Worm (Caenorhabditis elegans): ENCODE results near the gene M163.7.

ce11 chrX:14469284-14469683 is 4.7 kb downstream of the M163.7 start, which contains the start of gene M163.9:
- no peak for TF ChIP-seq nhr-77 (tag; optimal IDR thresholded peaks at IDR 0.05)
- no peak for TF ChIP-seq ceh-82 (tag; optimal IDR thresholded peaks at IDR 0.05)
- TF ChIP-seq zag-1 (tag; optimal IDR thresholded peaks at IDR 0.05): no peak
- no peak for TF ChIP-seq snpc-4 (tag; optimal IDR thresholded peaks at IDR 0.05)
- no peak for TF ChIP-seq nhr-10 (tag; optimal IDR thresholded peaks at IDR 0.05)
- no peak for TF ChIP-seq nhr-23 (tag; optimal IDR thresholded peaks at IDR 0.05)
- TF ChIP-seq ceh-16 (tag; optimal IDR thresholded peaks at IDR 0.05): no peak
- no peak for TF ChIP-seq lin-11 (tag; optimal IDR thresholded peaks at IDR 0.05)
- TF ChIP-seq egl-27 (tag; optimal IDR thresholded peaks at IDR 0.05): no peak
- TF ChIP-seq gmeb-1 (tag; optimal IDR thresholded peaks at IDR 0.05): no peak
- no peak for TF ChIP-seq nhr-6 (tag; optimal IDR thresholded peaks at IDR 0.05)
- TF ChIP-seq lsy-2 (tag; optimal IDR thresholded peaks at IDR 0.05): no peak
- TF ChIP-seq unc-62 (GFP tag; optimal IDR thresholded peaks at IDR 0.05): no peak

Data from whole organism, L2 larva.